Fruit fly (Drosophila melanogaster): ENCODE data around the gene CG3164.
A peak's percentile ranks its signal among the peaks of the same experiment; 100 is the strongest.

Gene CG3164

dm6 chr2L:82080-82479 lies 48.5 kb downstream of the CG3164 start (continued):
- TF ChIP-seq CG9876 (GFP tag; optimal IDR thresholded peaks at IDR 0.05) (no peak), shn (GFP tag; optimal IDR thresholded peaks at IDR 0.05) (no peak), Poxn (GFP tag; IDR thresholded peaks at IDR 0.05) (no peak), Hey (tag; optimal IDR thresholded peaks at IDR 0.05) (peak; percentile 32), fd64A (GFP tag; optimal IDR thresholded peaks at IDR 0.05) (no peak), GATAe (GFP tag; conservative IDR thresholded peaks at IDR 0.05) (peak; percentile 61; the same call in 1 of the 2 replicates), unpg (GFP tag; optimal IDR thresholded peaks at IDR 0.05) (no peak), sd (tag; optimal IDR thresholded peaks at IDR 0.05) (peak; percentile 54), fru (optimal IDR thresholded peaks at IDR 0.05) (no peak), CG30403 (GFP tag; optimal IDR thresholded peaks at IDR 0.05) (no peak), CG17612 (GFP tag; IDR thresholded peaks at IDR 0.05) (no peak), lab (GFP tag; optimal IDR thresholded peaks at IDR 0.05) (peak; percentile 26), abd-A (tag; optimal IDR thresholded peaks at IDR 0.05) (no peak), HmgZ (tag; optimal IDR thresholded peaks at IDR 0.05) (peak; percentile 1), fu2 (GFP tag; optimal IDR thresholded peaks at IDR 0.05) (no peak), CG5180 (GFP tag; optimal IDR thresholded peaks at IDR 0.05) (peak; percentile 22), Hr78 (GFP tag; optimal IDR thresholded peaks at IDR 0.05) (peak in 1 of 2 experiments; percentile 7), MESR4 (GFP tag; optimal IDR thresholded peaks at IDR 0.05) (no peak), gro (GFP tag; optimal IDR thresholded peaks at IDR 0.05) (no peak), CG34376 (GFP tag; optimal IDR thresholded peaks at IDR 0.05) (peak; percentile 64), sug (tag; optimal IDR thresholded peaks at IDR 0.05) (peak; percentile 37), CG6813 (GFP tag; optimal IDR thresholded peaks at IDR 0.05) (no peak), sens-2 (GFP tag; IDR thresholded peaks at IDR 0.05) (no peak), CG11085 (GFP tag; IDR thresholded peaks at IDR 0.05) (no peak)

dm6 chr2L:81198-81597 lies 49.4 kb downstream of the CG3164 start:
- TF ChIP-seq CG12299 (tag; optimal IDR thresholded peaks at IDR 0.05) = peak; percentile 57
- no peak for TF ChIP-seq CG13287 (GFP tag; IDR thresholded peaks at IDR 0.05; ENCODE audit: partially characterized antibody)
- TF ChIP-seq org-1 (GFP tag; optimal IDR thresholded peaks at IDR 0.05) = peak; percentile 61
- no peak for TF ChIP-seq CG18476 (GFP tag; optimal IDR thresholded peaks at IDR 0.05)
- TF ChIP-seq schlank (tag; optimal IDR thresholded peaks at IDR 0.05) = peak; percentile 12
- TF ChIP-seq CG10147 (GFP tag; optimal IDR thresholded peaks at IDR 0.05) = no peak
- TF ChIP-seq CG1529 (GFP tag; optimal IDR thresholded peaks at IDR 0.05) = peak; percentile 55
- TF ChIP-seq CG18262 (tag; optimal IDR thresholded peaks at IDR 0.05) = peak; percentile 11
- TF ChIP-seq lilli (GFP tag; optimal IDR thresholded peaks at IDR 0.05) = peak; percentile 2
- TF ChIP-seq CG7372 (GFP tag; IDR thresholded peaks at IDR 0.05) = no peak
- peak; percentile 40 for TF ChIP-seq salm (tag; optimal IDR thresholded peaks at IDR 0.05)
- TF ChIP-seq lola (GFP tag; optimal IDR thresholded peaks at IDR 0.05) = peak in 1 of 3 experiments; percentile 1
- peak; percentile 29 for TF ChIP-seq CG15269 (tag; optimal IDR thresholded peaks at IDR 0.05)
- TF ChIP-seq ato (GFP tag; IDR thresholded peaks at IDR 0.05; ENCODE audit: partially characterized antibody) = no peak
- peak; percentile 20; the same call in 1 of the 2 replicates for TF ChIP-seq CG31441 (GFP tag; IDR thresholded peaks at IDR 0.05)
- no peak for TF ChIP-seq fd96Cb (tag; optimal IDR thresholded peaks at IDR 0.05)
- peak; percentile 6 for TF ChIP-seq ewg (GFP tag; optimal IDR thresholded peaks at IDR 0.05)
- peak; percentile 46 for TF ChIP-seq Blimp-1 (GFP tag; optimal IDR thresholded peaks at IDR 0.05)
- peak; percentile 28 for TF ChIP-seq dmrt99B (tag; optimal IDR thresholded peaks at IDR 0.05)
- TF ChIP-seq CG15601 (tag; optimal IDR thresholded peaks at IDR 0.05) = peak; percentile 71
- TF ChIP-seq NFAT (GFP tag; IDR thresholded peaks at IDR 0.05) = no peak
- peak; percentile 71 for TF ChIP-seq BtbVII (GFP tag; optimal IDR thresholded peaks at IDR 0.05)
- TF ChIP-seq stwl (tag; optimal IDR thresholded peaks at IDR 0.05) = no peak
- no peak for TF ChIP-seq NC2α (GFP tag; optimal IDR thresholded peaks at IDR 0.05)
- TF ChIP-seq Hsf (GFP tag; optimal IDR thresholded peaks at IDR 0.05) = no peak
- TF ChIP-seq Meics (GFP tag; optimal IDR thresholded peaks at IDR 0.05) = peak; percentile 48
- TF ChIP-seq gsb-n (tag; optimal IDR thresholded peaks at IDR 0.05) = peak; percentile 11

Measured in whole organism, embryonic.